Worm (Caenorhabditis elegans): Measurements from ENCODE around the gene chil-26.
"Not testable (repeated sequence)": the region's sequence is repeated elsewhere in the genome, so short reads cannot be mapped to it uniquely, and the experiment has no call there.

chil-26 gene

DNA sequence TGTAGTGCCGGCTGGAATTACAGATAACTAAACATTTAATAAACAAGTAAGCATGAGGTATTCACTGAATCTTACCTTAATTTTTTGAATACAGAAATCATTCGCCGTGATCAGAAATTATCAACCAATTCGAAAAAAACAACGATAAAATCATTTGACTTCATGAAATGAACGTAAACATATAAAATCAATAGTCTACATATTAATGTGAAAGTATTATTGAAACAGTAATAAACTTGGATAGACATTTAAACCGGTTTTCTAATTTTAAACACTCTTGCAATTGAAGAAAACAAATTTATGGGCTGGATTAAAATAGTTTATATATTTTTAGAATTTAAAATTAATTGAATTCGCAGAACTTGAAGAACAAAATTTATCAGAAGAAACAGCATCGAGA is 33.0 kb upstream of the chil-26 start, which contains the start of gene chil-16:
Gene chil-16 (minus strand): TSS at position 101 of the 400 bp plus-strand sequence.
- no peak for TF ChIP-seq nhr-237 (tag; optimal IDR thresholded peaks at IDR 0.05)
- TF ChIP-seq lin-39 (tag; optimal IDR thresholded peaks at IDR 0.05): no peak
- TF ChIP-seq skn-1 (tag; optimal IDR thresholded peaks at IDR 0.05): no peak
- no peak for TF ChIP-seq unc-62 (GFP tag; optimal IDR thresholded peaks at IDR 0.05)
- no peak for TF ChIP-seq pha-4 (tag; optimal IDR thresholded peaks at IDR 0.05)

- TF ChIP-seq unc-39 (tag; optimal IDR thresholded peaks at IDR 0.05) (no peak), nhr-12 (tag; optimal IDR thresholded peaks at IDR 0.05) (no peak), elt-2 (tag; optimal IDR thresholded peaks at IDR 0.05) (no peak), snpc-4 (tag; optimal IDR thresholded peaks at IDR 0.05) (no peak), jun-1 (tag; optimal IDR thresholded peaks at IDR 0.05) (no peak), ceh-9 (tag; optimal IDR thresholded peaks at IDR 0.05) (no peak), ceh-28 (tag; optimal IDR thresholded peaks at IDR 0.05) (no peak), lin-15B (tag; optimal IDR thresholded peaks at IDR 0.05) (no peak), R02D3.7 (tag; optimal IDR thresholded peaks at IDR 0.05) (no peak)
These were observed 31.3 kb upstream of the chil-26 start, which contains the start of gene chil-15 for ce11 chrII:9443522-9443921. Gene chil-15, minus strand, starts transcription at chrII:9443622.

ce11 chrII:9445368-9445767 is 29.5 kb upstream of the chil-26 start, which contains the start of gene R09D1.13:
Gene R09D1.13, minus strand, starts transcription at chrII:9445468.
- TF ChIP-seq ztf-4 (tag; optimal IDR thresholded peaks at IDR 0.05) (no peak), R02D3.7 (tag; optimal IDR thresholded peaks at IDR 0.05) (no peak), unc-62 (GFP tag; optimal IDR thresholded peaks at IDR 0.05) (no peak), nhr-76 (tag; optimal IDR thresholded peaks at IDR 0.05) (no peak), egl-5 (tag; optimal IDR thresholded peaks at IDR 0.05) (no peak), daf-12 (tag; optimal IDR thresholded peaks at IDR 0.05) (no peak), ama-1 (optimal IDR thresholded peaks at IDR 0.05) (no peak), nhr-12 (tag; optimal IDR thresholded peaks at IDR 0.05) (no peak), mml-1 (tag; optimal IDR thresholded peaks at IDR 0.05) (no peak), nhr-43 (tag; optimal IDR thresholded peaks at IDR 0.05; ENCODE audit: poor library complexity, severe bottlenecking) (no peak), elt-1 (tag; optimal IDR thresholded peaks at IDR 0.05) (no peak), lin-15B (tag; optimal IDR thresholded peaks at IDR 0.05) (no peak), elt-3 (tag; optimal IDR thresholded peaks at IDR 0.05) (no peak), mdl-1 (tag; optimal IDR thresholded peaks at IDR 0.05) (no peak), nhr-237 (tag; optimal IDR thresholded peaks at IDR 0.05) (no peak), nhr-77 (tag; optimal IDR thresholded peaks at IDR 0.05) (no peak)

- no peak for TF ChIP-seq nhr-23 (tag; optimal IDR thresholded peaks at IDR 0.05)
- no peak for TF ChIP-seq egl-27 (tag; optimal IDR thresholded peaks at IDR 0.05)
- TF ChIP-seq ceh-16 (tag; optimal IDR thresholded peaks at IDR 0.05): no peak
- no peak for TF ChIP-seq egl-5 (tag; optimal IDR thresholded peaks at IDR 0.05)
- TF ChIP-seq nhr-67 (tag; optimal IDR thresholded peaks at IDR 0.05): no peak
- no peak for TF ChIP-seq ztf-4 (tag; optimal IDR thresholded peaks at IDR 0.05)
- no peak for TF ChIP-seq fkh-10 (GFP tag; optimal IDR thresholded peaks at IDR 0.05)
- no peak for TF ChIP-seq fos-1 (tag; optimal IDR thresholded peaks at IDR 0.05)
- no peak for TF ChIP-seq unc-39 (tag; optimal IDR thresholded peaks at IDR 0.05)
- no peak for TF ChIP-seq mml-1 (tag; optimal IDR thresholded peaks at IDR 0.05)
These were observed 26.9 kb upstream of the chil-26 start, which contains the start of gene chil-18 for ce11 chrII:9447965-9448364. Gene chil-18, plus strand, starts transcription at chrII:9448265.

- TF ChIP-seq aly-2, nhr-23, nhr-12 (tag; optimal IDR thresholded peaks at IDR 0.05): not testable (repeated sequence)
These were observed 22.7 kb upstream of the chil-26 start, which contains the start of gene R09D1.12 for ce11 chrII:9452172-9452571. Gene R09D1.12, minus strand, starts transcription at chrII:9452272.

DNA sequence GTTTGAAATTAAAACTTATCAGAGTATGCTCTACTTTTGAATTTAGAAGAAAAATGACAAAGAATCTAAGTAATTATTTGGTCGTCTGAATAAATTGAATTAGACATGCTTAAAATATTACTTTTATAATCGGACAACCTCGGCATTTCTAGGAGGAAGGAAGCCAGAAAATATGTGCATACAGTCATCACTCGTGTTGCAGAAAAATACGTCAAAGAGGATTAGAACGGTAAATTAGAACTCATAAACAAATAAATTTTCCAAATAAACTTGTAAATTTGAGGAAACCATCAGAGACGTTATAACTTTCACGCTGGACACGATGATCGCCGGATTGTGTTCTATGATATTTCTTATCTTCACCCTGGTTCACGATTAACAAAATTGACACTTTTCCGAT is 20.6 kb upstream of the chil-26 start, which contains the start of gene chil-19:
Gene chil-19 (minus strand): TSS at position 101 of the 400 bp plus-strand sequence.
- no peak for TF ChIP-seq nhr-28 (tag; optimal IDR thresholded peaks at IDR 0.05)
- no peak for TF ChIP-seq nhr-11 (tag; optimal IDR thresholded peaks at IDR 0.05)
- no peak for TF ChIP-seq lin-39 (tag; optimal IDR thresholded peaks at IDR 0.05)
- TF ChIP-seq ztf-4 (tag; optimal IDR thresholded peaks at IDR 0.05): no peak
- no peak for TF ChIP-seq elt-1 (tag; optimal IDR thresholded peaks at IDR 0.05)
- TF ChIP-seq nhr-43 (tag; optimal IDR thresholded peaks at IDR 0.05; ENCODE audit: poor library complexity, severe bottlenecking): no peak
- TF ChIP-seq tbx-2 (tag; optimal IDR thresholded peaks at IDR 0.05): no peak
- no peak for TF ChIP-seq sea-2 (GFP tag; optimal IDR thresholded peaks at IDR 0.05)
- TF ChIP-seq ceh-82 (tag; optimal IDR thresholded peaks at IDR 0.05): no peak
- TF ChIP-seq nhr-76 (tag; optimal IDR thresholded peaks at IDR 0.05): no peak
- no peak for TF ChIP-seq hmg-11 (tag; optimal IDR thresholded peaks at IDR 0.05)
- TF ChIP-seq ztf-11 (tag; optimal IDR thresholded peaks at IDR 0.05): no peak
- no peak for TF ChIP-seq pqm-1 (tag; optimal IDR thresholded peaks at IDR 0.05)
- TF ChIP-seq unc-39 (tag; optimal IDR thresholded peaks at IDR 0.05): no peak
- no peak for TF ChIP-seq nfya-1 (tag; optimal IDR thresholded peaks at IDR 0.05; ENCODE audit: insufficient read depth)
